Worm (Caenorhabditis elegans) whole organism, mixed stage, embryonic: ENCODE data around the gene ccep-97.

ENCODE experiments used
- bed-3 ChIP-seq: fragments of 200-800 bp; sonication (Bioruptor generic); optimal IDR thresholded peaks from 3 replicates; lab custom pipeline; 2018; ENCODE audit warnings: mild to moderate bottlenecking, missing genetic modification characterization, moderate library complexity, missing compliant biosample characterization
- lin-13 ChIP-seq: fragments of 150-350 bp; optimal IDR thresholded peaks from 2 replicates; lab custom pipeline; 2014; ENCODE audit warnings: missing biosample characterization, missing genetic modification characterization
- lin-32 ChIP-seq: fragments of 200-800 bp; sonication (Bioruptor generic); optimal IDR thresholded peaks from 2 replicates; lab custom pipeline; 2018; ENCODE audit warnings: mild to moderate bottlenecking, missing genetic modification characterization, missing compliant biosample characterization
- mab-5 ChIP-seq: fragments of 150-350 bp; optimal IDR thresholded peaks from 2 replicates; lab custom pipeline; 2014; ENCODE audit warnings: missing biosample characterization, missing genetic modification characterization
- nhr-12 ChIP-seq: fragments of 150-350 bp; optimal IDR thresholded peaks from 2 replicates; lab custom pipeline; 2014; ENCODE audit warnings: missing biosample characterization, missing genetic modification characterization
- nhr-237 ChIP-seq: fragments of 150-350 bp; optimal IDR thresholded peaks from 2 replicates; lab custom pipeline; 2014; ENCODE audit warnings: missing biosample characterization, missing genetic modification characterization
- nhr-28 ChIP-seq: fragments of 150-350 bp; optimal IDR thresholded peaks from 2 replicates; lab custom pipeline; 2014; ENCODE audit warnings: missing biosample characterization, missing genetic modification characterization
- nhr-76 ChIP-seq: sonication (generic microtip); optimal IDR thresholded peaks from 2 replicates; lab custom pipeline; 2017; ENCODE audit warnings: missing biosample characterization, missing genetic modification characterization
- pha-4 ChIP-seq: fragments of 150-350 bp; optimal IDR thresholded peaks from 2 replicates; lab custom pipeline; 2018; ENCODE audit warnings: missing biosample characterization, missing genetic modification reagents, missing genetic modification characterization
- unc-39 ChIP-seq: fragments of 150-350 bp; optimal IDR thresholded peaks from 2 replicates; lab custom pipeline; 2014; ENCODE audit warnings: missing biosample characterization, missing genetic modification characterization
- ztf-11 ChIP-seq: fragments of 150-350 bp; optimal IDR thresholded peaks from 2 replicates; lab custom pipeline; 2014; ENCODE audit warnings: missing biosample characterization, missing genetic modification characterization

- TF ChIP-seq mab-5 (tag; lab: Kevin White, UChicago) (no peak), unc-39 (no peak), lin-13 (tag; lab: Kevin White, UChicago) (no peak), nhr-76 (no peak), nhr-28 (no peak), nhr-12 (tag; lab: Kevin White, UChicago) (no peak), nhr-237 (tag; lab: Kevin White, UChicago) (no peak), ztf-11 (tag; lab: Kevin White, UChicago) (no peak), bed-3 (GFP tag; lab: Kevin White, UChicago) (no peak), pha-4 (no peak), lin-32 (GFP tag; lab: Kevin White, UChicago) (no peak)
Measured at ce11 chrV:4834277-4834676, 15.8 kb upstream of the ccep-97 start, which contains the start of gene C37H5.14.
